Fruit fly (Drosophila melanogaster): ENCODE data around the gene Lsp1alpha.
A peak's percentile ranks its signal among the peaks of the same experiment; 100 is the strongest.

The Lsp1alpha gene

dm6 chrX:12463560-12463959, 26.5 kb upstream of the Lsp1alpha start:
- TF ChIP-seq CG15710 (tag; optimal IDR thresholded peaks at IDR 0.05) (no peak), rn (GFP tag; IDR thresholded peaks at IDR 0.05) (no peak), CG10348 (GFP tag; IDR thresholded peaks at IDR 0.05) (no peak), EcR (GFP tag; optimal IDR thresholded peaks at IDR 0.05) (peak; percentile 54), CG12605 (GFP tag; IDR thresholded peaks at IDR 0.05) (no peak), gl (tag; optimal IDR thresholded peaks at IDR 0.05) (no peak), Pif1A (GFP tag; optimal IDR thresholded peaks at IDR 0.05) (no peak), CG8159 (tag; optimal IDR thresholded peaks at IDR 0.05) (no peak)

- no peak for TF ChIP-seq CG9948 (tag; optimal IDR thresholded peaks at IDR 0.05)
- TF ChIP-seq CG14655 (GFP tag; optimal IDR thresholded peaks at IDR 0.05): no peak
- no peak for TF ChIP-seq CG32121 (GFP tag; IDR thresholded peaks at IDR 0.05)
- TF ChIP-seq CG4496 (GFP tag; IDR thresholded peaks at IDR 0.05): no peak
- TF ChIP-seq Pif1A (GFP tag; optimal IDR thresholded peaks at IDR 0.05): no peak
- no peak for TF ChIP-seq Ets98B (GFP tag; IDR thresholded peaks at IDR 0.05)
- TF ChIP-seq EcR (GFP tag; optimal IDR thresholded peaks at IDR 0.05): no peak
- TF ChIP-seq CG17806 (tag; optimal IDR thresholded peaks at IDR 0.05): no peak
- TF ChIP-seq Snoo (tag; optimal IDR thresholded peaks at IDR 0.05): no peak
- TF ChIP-seq CG8301 (tag; optimal IDR thresholded peaks at IDR 0.05): no peak
- TF ChIP-seq CG15710 (tag; optimal IDR thresholded peaks at IDR 0.05): no peak
- TF ChIP-seq rn (GFP tag; IDR thresholded peaks at IDR 0.05): no peak
- no peak for TF ChIP-seq CG10348 (GFP tag; IDR thresholded peaks at IDR 0.05)
- TF ChIP-seq gl (tag; optimal IDR thresholded peaks at IDR 0.05): no peak
- TF ChIP-seq CG13204 (GFP tag; optimal IDR thresholded peaks at IDR 0.05): no peak
- no peak for TF ChIP-seq Pif1B (GFP tag; optimal IDR thresholded peaks at IDR 0.05)
- no peak for TF ChIP-seq CG34367 (tag; optimal IDR thresholded peaks at IDR 0.05)
Measured at dm6 chrX:12465316-12465715, 24.8 kb upstream of the Lsp1alpha start.

dm6 chrX:12466541-12467240, 23.4 kb upstream of the Lsp1alpha start:
- TF ChIP-seq rn (GFP tag; IDR thresholded peaks at IDR 0.05) (no peak), CG4496 (GFP tag; IDR thresholded peaks at IDR 0.05) (no peak), Pif1B (GFP tag; optimal IDR thresholded peaks at IDR 0.05) (no peak), CG17806 (tag; optimal IDR thresholded peaks at IDR 0.05) (no peak), CG34367 (tag; optimal IDR thresholded peaks at IDR 0.05) (no peak), CG32121 (GFP tag; IDR thresholded peaks at IDR 0.05) (no peak), Ets98B (GFP tag; IDR thresholded peaks at IDR 0.05) (no peak), gl (tag; optimal IDR thresholded peaks at IDR 0.05) (no peak), CG9948 (tag; optimal IDR thresholded peaks at IDR 0.05) (no peak), D1 (tag; optimal IDR thresholded peaks at IDR 0.05) (no peak), EcR (GFP tag; optimal IDR thresholded peaks at IDR 0.05) (no peak)

dm6 chrX:12467241-12467597, 22.9 kb upstream of the Lsp1alpha start:
- TF ChIP-seq CG8159 (tag; optimal IDR thresholded peaks at IDR 0.05) (no peak), rn (GFP tag; IDR thresholded peaks at IDR 0.05) (no peak), CG4496 (GFP tag; IDR thresholded peaks at IDR 0.05) (no peak), CG9948 (tag; optimal IDR thresholded peaks at IDR 0.05) (no peak), EcR (GFP tag; optimal IDR thresholded peaks at IDR 0.05) (no peak), CG34367 (tag; optimal IDR thresholded peaks at IDR 0.05) (no peak), Pif1B (GFP tag; optimal IDR thresholded peaks at IDR 0.05) (no peak), Snoo (tag; optimal IDR thresholded peaks at IDR 0.05) (no peak), CG17806 (tag; optimal IDR thresholded peaks at IDR 0.05) (no peak), CG32121 (GFP tag; IDR thresholded peaks at IDR 0.05) (no peak), CG15710 (tag; optimal IDR thresholded peaks at IDR 0.05) (no peak), CG8301 (tag; optimal IDR thresholded peaks at IDR 0.05) (no peak), Pif1A (GFP tag; optimal IDR thresholded peaks at IDR 0.05) (no peak), CG14655 (GFP tag; optimal IDR thresholded peaks at IDR 0.05) (no peak), CG10348 (GFP tag; IDR thresholded peaks at IDR 0.05) (no peak), Ets98B (GFP tag; IDR thresholded peaks at IDR 0.05) (no peak)

dm6 chrX:12469172-12469571, 20.9 kb upstream of the Lsp1alpha start:
- no peak for TF ChIP-seq Pif1A (GFP tag; optimal IDR thresholded peaks at IDR 0.05)
- TF ChIP-seq CG12605 (GFP tag; IDR thresholded peaks at IDR 0.05): no peak
- TF ChIP-seq CG14655 (GFP tag; optimal IDR thresholded peaks at IDR 0.05): no peak
- no peak for TF ChIP-seq Snoo (tag; optimal IDR thresholded peaks at IDR 0.05)
- TF ChIP-seq CG34367 (tag; optimal IDR thresholded peaks at IDR 0.05): no peak
- no peak for TF ChIP-seq rn (GFP tag; IDR thresholded peaks at IDR 0.05)
- no peak for TF ChIP-seq CG8159 (tag; optimal IDR thresholded peaks at IDR 0.05)
- TF ChIP-seq fd96Ca (GFP tag; IDR thresholded peaks at IDR 0.05): no peak
- no peak for TF ChIP-seq CG13204 (GFP tag; optimal IDR thresholded peaks at IDR 0.05)
- no peak for TF ChIP-seq Pif1B (GFP tag; optimal IDR thresholded peaks at IDR 0.05)
- no peak for TF ChIP-seq CG10348 (GFP tag; IDR thresholded peaks at IDR 0.05)
- no peak for TF ChIP-seq gl (tag; optimal IDR thresholded peaks at IDR 0.05)
- TF ChIP-seq CG15710 (tag; optimal IDR thresholded peaks at IDR 0.05): no peak
- TF ChIP-seq CG4496 (GFP tag; IDR thresholded peaks at IDR 0.05): no peak
- TF ChIP-seq CG8301 (tag; optimal IDR thresholded peaks at IDR 0.05): no peak
- TF ChIP-seq D1 (tag; optimal IDR thresholded peaks at IDR 0.05): no peak
- TF ChIP-seq EcR (GFP tag; optimal IDR thresholded peaks at IDR 0.05): no peak
- TF ChIP-seq Ets98B (GFP tag; IDR thresholded peaks at IDR 0.05): no peak
- TF ChIP-seq CG17806 (tag; optimal IDR thresholded peaks at IDR 0.05): no peak

dm6 chrX:12469778-12470177, 20.3 kb upstream of the Lsp1alpha start:
- TF ChIP-seq D1 (tag; optimal IDR thresholded peaks at IDR 0.05) (peak; percentile 31), Pif1A (GFP tag; optimal IDR thresholded peaks at IDR 0.05) (peak; percentile 44), fd96Ca (GFP tag; IDR thresholded peaks at IDR 0.05) (no peak), CG9948 (tag; optimal IDR thresholded peaks at IDR 0.05) (peak; percentile 17), Ets98B (GFP tag; IDR thresholded peaks at IDR 0.05) (peak; percentile 12; the same call in 1 of the 2 replicates), rn (GFP tag; IDR thresholded peaks at IDR 0.05) (no peak), CG8301 (tag; optimal IDR thresholded peaks at IDR 0.05) (peak; percentile 27), CG17806 (tag; optimal IDR thresholded peaks at IDR 0.05) (no peak), CG8159 (tag; optimal IDR thresholded peaks at IDR 0.05) (no peak), Snoo (tag; optimal IDR thresholded peaks at IDR 0.05) (no peak), CG15710 (tag; optimal IDR thresholded peaks at IDR 0.05) (no peak), CG14655 (GFP tag; optimal IDR thresholded peaks at IDR 0.05) (peak; percentile 58), CG10348 (GFP tag; IDR thresholded peaks at IDR 0.05) (no peak), EcR (GFP tag; optimal IDR thresholded peaks at IDR 0.05) (no peak), CG13204 (GFP tag; optimal IDR thresholded peaks at IDR 0.05) (no peak), CG34367 (tag; optimal IDR thresholded peaks at IDR 0.05) (no peak), CG32121 (GFP tag; IDR thresholded peaks at IDR 0.05) (0 out of 2 replicates have a peak, but pooled peaks have one; percentile 18), gl (tag; optimal IDR thresholded peaks at IDR 0.05) (no peak), CG4496 (GFP tag; IDR thresholded peaks at IDR 0.05) (peak; percentile 54; the same call in 2 of the 3 replicates), Pif1B (GFP tag; optimal IDR thresholded peaks at IDR 0.05) (no peak)
